Worm (Caenorhabditis elegans): ENCODE results near the gene ZC449.7.
A peak's percentile ranks its signal among the peaks of the same experiment; 100 is the strongest.

ZC449.7 gene

ce11 chrX:4970863-4971345 lies 43.0 kb upstream of the ZC449.7 start, which contains the start of gene calu-1:
Gene calu-1, minus strand, starts transcription at chrX:4970913.
- peak; percentile 15 for TF ChIP-seq nhr-23 (tag; optimal IDR thresholded peaks at IDR 0.05)
- peak; percentile 10 for TF ChIP-seq pha-4 (tag; optimal IDR thresholded peaks at IDR 0.05)
- no peak for TF ChIP-seq tbx-2 (tag; optimal IDR thresholded peaks at IDR 0.05)

DNA sequence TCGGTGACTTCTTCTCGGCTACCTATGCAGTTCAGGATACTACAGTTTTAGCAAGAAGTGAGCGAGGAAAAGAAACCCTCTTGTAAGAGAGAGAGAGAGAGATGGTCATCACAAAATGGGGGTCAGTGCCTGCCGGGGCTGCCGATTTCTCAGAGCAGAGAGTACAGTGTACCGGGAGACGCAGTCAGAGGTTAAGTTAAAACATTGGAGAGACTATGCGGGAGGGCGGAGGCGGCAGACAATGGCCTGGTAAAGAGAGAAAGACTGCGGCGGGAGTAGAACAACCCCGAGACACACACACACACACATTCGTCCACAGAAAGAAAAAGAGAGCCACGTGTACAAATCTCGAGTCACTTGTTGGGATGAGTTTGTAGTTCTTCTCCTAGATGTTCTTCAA lies 42.4 kb upstream of the ZC449.7 start:
- peak; percentile 21 for TF ChIP-seq nhr-25 (tag; optimal IDR thresholded peaks at IDR 0.05)
- TF ChIP-seq nhr-23 (tag; optimal IDR thresholded peaks at IDR 0.05) = peak; percentile 52
- no peak for TF ChIP-seq nhr-77 (tag; optimal IDR thresholded peaks at IDR 0.05)
- no peak for TF ChIP-seq eor-1 (tag; optimal IDR thresholded peaks at IDR 0.05)
- no peak for TF ChIP-seq lsy-12 (tag; optimal IDR thresholded peaks at IDR 0.05)
- TF ChIP-seq egl-5 (tag; optimal IDR thresholded peaks at IDR 0.05) = no peak
- peak; percentile 36 for TF ChIP-seq nfya-1 (tag; optimal IDR thresholded peaks at IDR 0.05; ENCODE audit: insufficient read depth)
- no peak for TF ChIP-seq ceh-28 (tag; optimal IDR thresholded peaks at IDR 0.05)
- TF ChIP-seq elt-2 (tag; optimal IDR thresholded peaks at IDR 0.05) = no peak
- TF ChIP-seq ztf-4 (tag; optimal IDR thresholded peaks at IDR 0.05) = no peak
- no peak for TF ChIP-seq daf-12 (tag; optimal IDR thresholded peaks at IDR 0.05)
- TF ChIP-seq sea-2 (GFP tag; optimal IDR thresholded peaks at IDR 0.05) = no peak
- peak; percentile 67 for TF ChIP-seq lin-39 (tag; optimal IDR thresholded peaks at IDR 0.05)
- no peak for TF ChIP-seq snpc-4 (tag; optimal IDR thresholded peaks at IDR 0.05)
- no peak for TF ChIP-seq nhr-76 (tag; optimal IDR thresholded peaks at IDR 0.05)
- peak; percentile 42 for TF ChIP-seq pha-4 (tag; optimal IDR thresholded peaks at IDR 0.05)
- TF ChIP-seq zag-1 (tag; optimal IDR thresholded peaks at IDR 0.05) = no peak
- TF ChIP-seq tbx-2 (tag; optimal IDR thresholded peaks at IDR 0.05) = no peak
- TF ChIP-seq unc-62 (GFP tag; optimal IDR thresholded peaks at IDR 0.05) = no peak
- TF ChIP-seq fkh-10 (GFP tag; optimal IDR thresholded peaks at IDR 0.05) = no peak
- TF ChIP-seq jun-1 (tag; optimal IDR thresholded peaks at IDR 0.05) = peak; percentile 18
- peak; percentile 50 for TF ChIP-seq hmg-11 (tag; optimal IDR thresholded peaks at IDR 0.05)
- no peak for TF ChIP-seq ceh-16 (tag; optimal IDR thresholded peaks at IDR 0.05)
- no peak for TF ChIP-seq unc-39 (tag; optimal IDR thresholded peaks at IDR 0.05)
- TF ChIP-seq ama-1 (optimal IDR thresholded peaks at IDR 0.05) = peak; percentile 52
- no peak for TF ChIP-seq nhr-67 (tag; optimal IDR thresholded peaks at IDR 0.05)
- TF ChIP-seq ceh-9 (tag; optimal IDR thresholded peaks at IDR 0.05) = no peak
- TF ChIP-seq ceh-82 (tag; optimal IDR thresholded peaks at IDR 0.05) = no peak
- TF ChIP-seq R02D3.7 (tag; optimal IDR thresholded peaks at IDR 0.05) = no peak
- TF ChIP-seq elt-3 (tag; optimal IDR thresholded peaks at IDR 0.05) = no peak
- no peak for TF ChIP-seq fkh-2 (tag; optimal IDR thresholded peaks at IDR 0.05)
- no peak for TF ChIP-seq egl-27 (tag; optimal IDR thresholded peaks at IDR 0.05)
- no peak for TF ChIP-seq fos-1 (tag; optimal IDR thresholded peaks at IDR 0.05)
- TF ChIP-seq skn-1 (tag; optimal IDR thresholded peaks at IDR 0.05) = no peak
- TF ChIP-seq elt-1 (tag; optimal IDR thresholded peaks at IDR 0.05) = no peak
- TF ChIP-seq aly-2 (tag; optimal IDR thresholded peaks at IDR 0.05) = no peak
- TF ChIP-seq ztf-11 (tag; optimal IDR thresholded peaks at IDR 0.05) = no peak
- TF ChIP-seq nhr-12 (tag; optimal IDR thresholded peaks at IDR 0.05) = no peak
- no peak for TF ChIP-seq lin-15B (tag; optimal IDR thresholded peaks at IDR 0.05)
- peak; percentile 47 for TF ChIP-seq nhr-43 (tag; optimal IDR thresholded peaks at IDR 0.05; ENCODE audit: poor library complexity, severe bottlenecking)
- no peak for TF ChIP-seq mdl-1 (tag; optimal IDR thresholded peaks at IDR 0.05)
- TF ChIP-seq pqm-1 (tag; optimal IDR thresholded peaks at IDR 0.05) = no peak
- TF ChIP-seq nhr-11 (tag; optimal IDR thresholded peaks at IDR 0.05) = no peak
- no peak for TF ChIP-seq nhr-28 (tag; optimal IDR thresholded peaks at IDR 0.05)
- no peak for TF ChIP-seq ZK546.5 (tag; optimal IDR thresholded peaks at IDR 0.05)
- TF ChIP-seq nhr-237 (tag; optimal IDR thresholded peaks at IDR 0.05) = no peak
- TF ChIP-seq mml-1 (tag; optimal IDR thresholded peaks at IDR 0.05) = no peak
